Worm (Caenorhabditis elegans) whole organism, L4/young adult: ENCODE results near the gene F41G4.8.

Experiments
- dao-5 ChIP-seq: sonication (generic microtip); optimal IDR thresholded peaks from 2 replicates; lab custom pipeline; 2016; ENCODE audit warnings: missing genotype, missing genetic modification characterization, moderate library complexity, missing compliant biosample characterization
- him-1 ChIP-seq: sonication (generic microtip); optimal IDR thresholded peaks from 2 replicates; lab custom pipeline; 2016; ENCODE audit warnings: missing genotype, missing genetic modification reagents, missing genetic modification characterization, missing compliant biosample characterization

- TF ChIP-seq him-1 (no peak), dao-5 (tag; lab: Kevin White, UChicago) (no peak)
Measured at ce11 chrX:16893767-16894166, 48.9 kb upstream of the F41G4.8 start.
